Fruit fly (Drosophila melanogaster) whole organism, embryonic: Measurements from ENCODE around the gene cu.

ENCODE experiments used
- CG10431 ChIP-seq: fragments of 200-800 bp; sonication (Bioruptor generic); optimal IDR thresholded peaks from 3 replicates; lab custom pipeline; 2018; ENCODE audit warnings: missing biosample characterization, mild to moderate bottlenecking, missing genetic modification characterization
- CG10654 ChIP-seq: fragments of 200-800 bp; sonication (Bioruptor generic); optimal IDR thresholded peaks from 2 replicates; lab custom pipeline; 2016; ENCODE audit warnings: missing biosample characterization, missing genetic modification characterization
- CG12071 ChIP-seq: fragments of 200-800 bp; sonication (Bioruptor generic); optimal IDR thresholded peaks from 3 replicates; lab custom pipeline; 2018; ENCODE audit warnings: missing biosample characterization, mild to moderate bottlenecking, missing genetic modification characterization
- CG13287 ChIP-seq: fragments of 200-800 bp; sonication (Bioruptor generic); IDR thresholded peaks from 2 replicates; pipeline ENCODE4 v1.3.6; 2022; ENCODE audit warnings: missing biosample characterization, missing genetic modification characterization; ENCODE audit not compliant: partially characterized antibody
- CG13296 ChIP-seq: fragments of 200-800 bp; sonication (Bioruptor generic); optimal IDR thresholded peaks from 3 replicates; lab custom pipeline; 2018; ENCODE audit warnings: missing biosample characterization, mild to moderate bottlenecking, missing genetic modification characterization
- CG15011 ChIP-seq: fragments of 200-800 bp; sonication (Bioruptor generic); optimal IDR thresholded peaks from 3 replicates; lab custom pipeline; 2018; ENCODE audit warnings: missing biosample characterization, mild to moderate bottlenecking, missing genetic modification characterization
- CG17361 ChIP-seq: fragments of 200-800 bp; sonication (Bioruptor generic); IDR thresholded peaks from 3 replicates; pipeline ENCODE4 v1.3.6; 2022; ENCODE audit warnings: missing biosample characterization, missing genetic modification characterization
- CG17912 ChIP-seq: fragments of 200-800 bp; sonication (Bioruptor generic); optimal IDR thresholded peaks from 2 replicates; lab custom pipeline; 2018; ENCODE audit warnings: missing biosample characterization, mild to moderate bottlenecking, missing genetic modification characterization
- CG18262 ChIP-seq: fragments of 200-800 bp; optimal IDR thresholded peaks from 3 replicates; lab custom pipeline; 2019; ENCODE audit warnings: missing biosample characterization, mild to moderate bottlenecking, missing genetic modification characterization, moderate library complexity
- CG18476 ChIP-seq: fragments of 200-800 bp; sonication (Bioruptor generic); optimal IDR thresholded peaks from 2 replicates; lab custom pipeline; 2016; ENCODE audit warnings: missing biosample characterization, mild to moderate bottlenecking, missing genetic modification characterization
- CG2129 ChIP-seq: fragments of 200-800 bp; sonication (Bioruptor generic); IDR thresholded peaks from 2 replicates; pipeline ENCODE4 v1.3.6; 2022; ENCODE audit warnings: missing biosample characterization, missing genetic modification characterization; ENCODE audit not compliant: partially characterized antibody
- CG2875 ChIP-seq: fragments of 200-800 bp; sonication (Bioruptor generic); optimal IDR thresholded peaks from 2 replicates; lab custom pipeline; 2017; ENCODE audit warnings: missing biosample characterization, mild to moderate bottlenecking, missing genetic modification characterization, missing genetic modification reagents
- CG42726 ChIP-seq: fragments of 200-800 bp; sonication (Bioruptor generic); IDR thresholded peaks from 2 replicates; pipeline ENCODE4 v1.3.6; 2022; ENCODE audit warnings: missing biosample characterization, missing genetic modification characterization; ENCODE audit not compliant: partially characterized antibody
- CG4617 ChIP-seq: fragments of 200-800 bp; sonication (Bioruptor generic); optimal IDR thresholded peaks from 3 replicates; lab custom pipeline; 2016; ENCODE audit warnings: missing biosample characterization, missing genetic modification characterization, borderline replicate concordance
- CG5953 ChIP-seq: fragments of 200-800 bp; sonication (Bioruptor generic); IDR thresholded peaks from 2 replicates; pipeline ENCODE4 v1.3.6; 2022; ENCODE audit warnings: missing biosample characterization, missing genetic modification characterization
- CG7372 ChIP-seq: fragments of 200-800 bp; sonication (Bioruptor generic); IDR thresholded peaks from 2 replicates; pipeline ENCODE4 v1.3.6; 2022; ENCODE audit warnings: missing biosample characterization, missing genetic modification characterization
- CG8290 ChIP-seq, 3 experiments: fragments of 200-800 bp; sonication (Bioruptor generic); optimal IDR thresholded peaks; 2 replicates each; lab custom pipeline; 2016 to 2019; ENCODE audit warnings: missing biosample characterization in 3 of 3, missing genetic modification characterization in 3 of 3, mild to moderate bottlenecking in 2 of 3, moderate library complexity in 1 of 3
- CG8924 ChIP-seq: fragments of 200-800 bp; optimal IDR thresholded peaks from 3 replicates; lab custom pipeline; 2019; ENCODE audit warnings: missing biosample characterization, mild to moderate bottlenecking, missing genetic modification characterization, moderate library complexity
- D19A ChIP-seq: fragments of 200-800 bp; optimal IDR thresholded peaks from 3 replicates; lab custom pipeline; 2019; ENCODE audit warnings: missing biosample characterization, mild to moderate bottlenecking, missing genetic modification characterization, moderate library complexity
- Gsc ChIP-seq: fragments of 200-800 bp; sonication (Bioruptor generic); IDR thresholded peaks from 2 replicates; pipeline ENCODE4 v1.3.6; 2022; ENCODE audit warnings: missing biosample characterization, missing genetic modification characterization
- HLH4C ChIP-seq: fragments of 200-800 bp; sonication (Bioruptor generic); IDR thresholded peaks from 3 replicates; pipeline ENCODE4 v1.3.6; 2022; ENCODE audit warnings: missing biosample characterization, missing genetic modification characterization; ENCODE audit not compliant: partially characterized antibody
- Hr51 ChIP-seq, 2 experiments: fragments of 200-800 bp; sonication (Bioruptor generic); optimal IDR thresholded peaks; 2 replicates in 1 of 2; 3 replicates in 1 of 2; lab custom pipeline; 2016 to 2018; ENCODE audit warnings: missing biosample characterization in 2 of 2, missing genetic modification characterization in 2 of 2, mild to moderate bottlenecking in 1 of 2, moderate library complexity in 1 of 2
- Lpt ChIP-seq: fragments of >200 bp; optimal IDR thresholded peaks from 2 replicates; lab custom pipeline; 2018; ENCODE audit warnings: missing biosample characterization, missing genetic modification characterization
- Meics ChIP-seq: fragments of 200-800 bp; sonication (Bioruptor generic); optimal IDR thresholded peaks from 2 replicates; lab custom pipeline; 2017; ENCODE audit warnings: missing biosample characterization, mild to moderate bottlenecking, missing genetic modification characterization
- Neu2 ChIP-seq: fragments of 200-800 bp; sonication (Bioruptor generic); optimal IDR thresholded peaks from 3 replicates; lab custom pipeline; 2016; ENCODE audit warnings: missing biosample characterization, missing genetic modification characterization, borderline replicate concordance
- Optix ChIP-seq: fragments of 200-800 bp; sonication (Bioruptor generic); IDR thresholded peaks from 3 replicates; pipeline ENCODE4 v1.3.6; 2022; ENCODE audit warnings: missing biosample characterization, missing genetic modification characterization
- Xrp1 ChIP-seq: fragments of 200-800 bp; sonication (Bioruptor generic); IDR thresholded peaks from 2 replicates; pipeline ENCODE4 v1.3.6; 2022; ENCODE audit warnings: missing biosample characterization, missing genetic modification characterization
- YL-1 ChIP-seq: fragments of 200-800 bp; sonication (Bioruptor generic); optimal IDR thresholded peaks from 3 replicates; lab custom pipeline; 2017; ENCODE audit warnings: missing biosample characterization, mild to moderate bottlenecking, missing genetic modification characterization
- cg ChIP-seq: fragments of 200-800 bp; sonication (Bioruptor generic); optimal IDR thresholded peaks from 3 replicates; lab custom pipeline; 2019; ENCODE audit warnings: missing biosample characterization, mild to moderate bottlenecking, missing genetic modification characterization, moderate library complexity
- cwo ChIP-seq: fragments of 200-800 bp; sonication (Bioruptor generic); optimal IDR thresholded peaks from 3 replicates; lab custom pipeline; 2017; ENCODE audit warnings: missing biosample characterization, missing genetic modification characterization, mild to moderate bottlenecking, moderate library complexity, missing genetic modification reagents
- fd3F ChIP-seq: fragments of 200-800 bp; sonication (Bioruptor generic); optimal IDR thresholded peaks from 2 replicates; lab custom pipeline; 2018; ENCODE audit warnings: missing biosample characterization, mild to moderate bottlenecking, missing genetic modification characterization, moderate library complexity
- ftz-f1 ChIP-seq: fragments of 200-800 bp; sonication (Bioruptor generic); optimal IDR thresholded peaks from 2 replicates; lab custom pipeline; 2016; ENCODE audit warnings: missing biosample characterization, missing genetic modification characterization
- gcm ChIP-seq: fragments of 200-800 bp; sonication (Bioruptor generic); optimal IDR thresholded peaks from 2 replicates; lab custom pipeline; 2019; ENCODE audit warnings: missing biosample characterization, mild to moderate bottlenecking, missing genetic modification characterization, moderate library complexity
- gem ChIP-seq: fragments of 200-800 bp; sonication (Bioruptor generic); optimal IDR thresholded peaks from 2 replicates; lab custom pipeline; 2019; ENCODE audit warnings: missing biosample characterization, mild to moderate bottlenecking, missing genetic modification characterization, moderate library complexity
- ind ChIP-seq: fragments of 200-800 bp; sonication (Bioruptor generic); optimal IDR thresholded peaks from 3 replicates; lab custom pipeline; 2016; ENCODE audit warnings: missing biosample characterization, missing genetic modification characterization
- inv ChIP-seq: fragments of 200-800 bp; sonication (Bioruptor generic); IDR thresholded peaks from 2 replicates; pipeline ENCODE4 v1.3.6; 2022; ENCODE audit warnings: missing biosample characterization, missing genetic modification characterization; ENCODE audit not compliant: partially characterized antibody
- klu ChIP-seq: fragments of 200-800 bp; sonication (Bioruptor generic); IDR thresholded peaks from 2 replicates; pipeline ENCODE4 v1.3.6; 2022; ENCODE audit warnings: missing biosample characterization, missing genetic modification characterization
- lab ChIP-seq: fragments of 200-800 bp; sonication (Bioruptor generic); optimal IDR thresholded peaks from 3 replicates; lab custom pipeline; 2017; ENCODE audit warnings: missing biosample characterization, missing genetic modification characterization, mild to moderate bottlenecking, moderate library complexity, missing genetic modification reagents
- lbe ChIP-seq: fragments of 200-800 bp; sonication (Bioruptor generic); optimal IDR thresholded peaks from 2 replicates; lab custom pipeline; 2016; ENCODE audit warnings: missing biosample characterization, mild to moderate bottlenecking, missing genetic modification characterization
- mld ChIP-seq: fragments of 200-800 bp; sonication (Bioruptor generic); IDR thresholded peaks from 3 replicates; pipeline ENCODE4 v1.3.6; 2022; ENCODE audit warnings: missing biosample characterization, missing genetic modification characterization; ENCODE audit not compliant: partially characterized antibody
- pan ChIP-seq, 4 experiments: fragments of >200 bp in 3 of 4; fragments of 200-800 bp in 1 of 4; sonication (Bioruptor generic) in 1 of 4; optimal IDR thresholded peaks in 3 of 4; IDR thresholded peaks in 1 of 4; 2 replicates each; pipeline versions ENCODE4 v1.3.6 to Lab custom; 2017 to 2022; ENCODE audit warnings: missing biosample characterization in 2 of 4, missing genetic modification characterization in 2 of 4, mixed read lengths in 1 of 4
- pros ChIP-seq: fragments of 200-800 bp; sonication (Bioruptor generic); optimal IDR thresholded peaks from 3 replicates; lab custom pipeline; 2019; ENCODE audit warnings: missing biosample characterization, mild to moderate bottlenecking, missing genetic modification characterization, moderate library complexity
- run ChIP-seq: fragments of 200-800 bp; sonication (Bioruptor generic); optimal IDR thresholded peaks from 3 replicates; lab custom pipeline; 2018; ENCODE audit warnings: missing biosample characterization, mild to moderate bottlenecking, missing genetic modification characterization
- tio ChIP-seq: fragments of 200-800 bp; sonication (Bioruptor generic); optimal IDR thresholded peaks from 2 replicates; lab custom pipeline; 2017; ENCODE audit warnings: missing biosample characterization, missing genetic modification characterization, inconsistent platforms
- zen ChIP-seq: fragments of 200-800 bp; sonication (Bioruptor generic); optimal IDR thresholded peaks from 3 replicates; lab custom pipeline; 2018; ENCODE audit warnings: missing biosample characterization, mild to moderate bottlenecking, missing genetic modification characterization, moderate library complexity
- zfh2 ChIP-seq: fragments of 200-800 bp; sonication (Bioruptor generic); optimal IDR thresholded peaks from 2 replicates; lab custom pipeline; 2016; ENCODE audit warnings: missing biosample characterization, missing genetic modification characterization

Gene cu

dm6 chr3R:11196648-11197388 lies 574 bp upstream of the cu start (continued):
- TF ChIP-seq CG4617 (GFP tag; lab: Kevin White, UChicago), result peak; percentile 86
- peak; percentile 99 for TF ChIP-seq klu (GFP tag; lab: Robert Waterston, UW)
- TF ChIP-seq run, result peak; percentile 98
- peak; percentile 96 for TF ChIP-seq CG18476 (GFP tag; lab: Kevin White, UChicago)
- TF ChIP-seq ind (GFP tag; lab: Kevin White, UChicago), result peak; percentile 98
- TF ChIP-seq CG18262 (tag; lab: Kevin White, UChicago), result peak; percentile 96
- peak; percentile 96 for TF ChIP-seq CG5953 (GFP tag; lab: Robert Waterston, UW)
- peak; percentile 85 for TF ChIP-seq CG17912 (GFP tag; lab: Kevin White, UChicago)
- no peak for TF ChIP-seq HLH4C (GFP tag; lab: Robert Waterston, UW)
- peak; percentile 99 for TF ChIP-seq lab
- TF ChIP-seq CG13296 (GFP tag; lab: Kevin White, UChicago), result peak; percentile 99
- peak; percentile 91 for TF ChIP-seq CG8290 (GFP tag; optimal IDR thresholded peaks at IDR 0.05; lab: Kevin White, UChicago)
- TF ChIP-seq CG8290 (tag; optimal IDR thresholded peaks at IDR 0.05; lab: Kevin White, UChicago), result peak; percentile 77 to 84
- TF ChIP-seq CG7372 (GFP tag; lab: Robert Waterston, UW), result peak; percentile 99
- TF ChIP-seq Optix (GFP tag; lab: Robert Waterston, UW), result no peak; the same call in 2 of the 3 replicates
- TF ChIP-seq YL-1 (GFP tag; lab: Kevin White, UChicago), result peak; percentile 90
- TF ChIP-seq CG12071 (GFP tag; lab: Kevin White, UChicago), result peak; percentile 91
- peak; percentile 97 for TF ChIP-seq CG10654 (GFP tag; lab: Kevin White, UChicago)
- peak; percentile 96 for TF ChIP-seq tio (GFP tag; lab: Kevin White, UChicago)
- peak; percentile 77 for TF ChIP-seq pros (GFP tag; lab: Kevin White, UChicago)
- TF ChIP-seq CG8924 (tag; lab: Kevin White, UChicago), result peak; percentile 95
- TF ChIP-seq lbe (GFP tag; lab: Kevin White, UChicago), result peak; percentile 85
- peak; percentile 96 for TF ChIP-seq CG2875 (GFP tag; lab: Kevin White, UChicago)
- TF ChIP-seq zfh2 (GFP tag; lab: Kevin White, UChicago), result peak; percentile 94
- TF ChIP-seq Lpt (GFP tag; lab: Kevin White, UChicago), result no peak
- TF ChIP-seq CG2129, result no peak
- peak; percentile 98 for TF ChIP-seq fd3F (GFP tag; lab: Kevin White, UChicago)
- peak; percentile 93 to 100 for TF ChIP-seq Hr51 (GFP tag; optimal IDR thresholded peaks at IDR 0.05; lab: Kevin White, UChicago)
- TF ChIP-seq CG42726 (GFP tag; lab: Robert Waterston, UW), result no peak
- TF ChIP-seq D19A, result peak; percentile 99
- peak; percentile 98 for TF ChIP-seq cwo (GFP tag; lab: Kevin White, UChicago)
- no peak for TF ChIP-seq mld (GFP tag; lab: Robert Waterston, UW)
- no peak for TF ChIP-seq inv (GFP tag; lab: Robert Waterston, UW)
- peak; percentile 46 for TF ChIP-seq ftz-f1 (GFP tag; lab: Kevin White, UChicago)
- TF ChIP-seq CG10431 (GFP tag; lab: Kevin White, UChicago), result peak; percentile 97
- TF ChIP-seq Xrp1 (GFP tag; lab: Robert Waterston, UW), result peak; percentile 98
- peak; percentile 95 for TF ChIP-seq Gsc (GFP tag; lab: Robert Waterston, UW)
- TF ChIP-seq pan (optimal IDR thresholded peaks at IDR 0.05; lab: Kevin White, UChicago), result no peak
- peak in 1 of 2 experiments; percentile 99 for TF ChIP-seq pan (GFP tag; optimal IDR thresholded peaks at IDR 0.05 in 1 of 2, IDR thresholded peaks at IDR 0.05 in 1 of 2)
- peak; percentile 98 for TF ChIP-seq CG15011
- TF ChIP-seq zen (tag; lab: Kevin White, UChicago), result peak; percentile 96
- peak; percentile 97 for TF ChIP-seq gcm
- peak; percentile 100 for TF ChIP-seq CG17361
- peak; percentile 100 for TF ChIP-seq gem
- TF ChIP-seq CG13287, result peak; percentile 20; the same call in 1 of the 2 replicates
- TF ChIP-seq cg (GFP tag; lab: Kevin White, UChicago), result peak; percentile 68
- peak; percentile 99 for TF ChIP-seq Meics
- no peak for TF ChIP-seq Neu2 (GFP tag; lab: Kevin White, UChicago)
